Fruit fly (Drosophila melanogaster): ENCODE data around the gene CG15399.

The CG15399 gene

dm6 chr2L:2797186-2797585 is 25.6 kb upstream of the CG15399 start:
- TF ChIP-seq ewg (GFP tag; optimal IDR thresholded peaks at IDR 0.05): peak; percentile 38
- TF ChIP-seq Trl (optimal IDR thresholded peaks at IDR 0.05): peak; percentile 45 to 79
- TF ChIP-seq Trl (GFP tag; optimal IDR thresholded peaks at IDR 0.05): no peak
- TF ChIP-seq CG8089 (GFP tag; optimal IDR thresholded peaks at IDR 0.05): no peak
- TF ChIP-seq CG13894 (tag; optimal IDR thresholded peaks at IDR 0.05): peak; percentile 98

DNA sequence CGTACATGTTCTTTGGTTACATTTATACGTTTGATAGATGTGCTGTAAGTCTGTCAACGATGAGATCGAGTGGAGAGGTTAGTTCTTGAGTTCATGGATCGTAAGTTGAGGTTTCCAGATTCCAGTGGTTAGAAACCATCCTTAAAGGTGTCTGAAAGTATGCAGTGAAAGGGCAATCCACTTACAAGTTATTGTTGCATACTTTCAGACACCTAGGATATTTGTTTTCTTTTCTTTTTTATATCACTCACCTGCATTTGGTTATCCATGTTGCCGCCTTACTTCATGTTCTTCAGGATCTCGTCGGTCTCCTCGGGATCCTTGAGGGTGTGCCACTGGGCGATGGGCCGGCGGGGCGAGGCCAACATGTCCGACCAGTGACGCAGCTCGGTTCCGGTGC is 11.2 kb upstream of the CG15399 start:
- TF ChIP-seq CG8290 (GFP tag; optimal IDR thresholded peaks at IDR 0.05) (peak; percentile 97), CG8290 (tag; optimal IDR thresholded peaks at IDR 0.05) (peak in 1 of 2 experiments; percentile 91), CG17612 (GFP tag; IDR thresholded peaks at IDR 0.05) (peak; percentile 88), Blimp-1 (GFP tag; optimal IDR thresholded peaks at IDR 0.05) (no peak), vnd (GFP tag; IDR thresholded peaks at IDR 0.05; ENCODE audit: partially characterized antibody) (0 out of 3 replicates have a peak, but pooled peaks have one; percentile 18)

- TF ChIP-seq zfh1 (GFP tag; IDR thresholded peaks at IDR 0.05) (no peak), mld (GFP tag; IDR thresholded peaks at IDR 0.05; ENCODE audit: partially characterized antibody) (no peak), scrt (GFP tag; optimal IDR thresholded peaks at IDR 0.05) (peak; percentile 19), CG4424 (GFP tag; optimal IDR thresholded peaks at IDR 0.05) (peak; percentile 32), odd (GFP tag; optimal IDR thresholded peaks at IDR 0.05) (no peak), CG10274 (GFP tag; optimal IDR thresholded peaks at IDR 0.05) (no peak), CG3995 (GFP tag; optimal IDR thresholded peaks at IDR 0.05) (peak; percentile 80), gsb (GFP tag; IDR thresholded peaks at IDR 0.05) (no peak), CG8089 (GFP tag; optimal IDR thresholded peaks at IDR 0.05) (no peak), CG43689 (GFP tag; IDR thresholded peaks at IDR 0.05) (no peak), trh (GFP tag; optimal IDR thresholded peaks at IDR 0.05) (no peak), Bteb2 (GFP tag; optimal IDR thresholded peaks at IDR 0.05) (no peak), CG12219 (GFP tag; optimal IDR thresholded peaks at IDR 0.05) (no peak), fd102C (GFP tag; optimal IDR thresholded peaks at IDR 0.05) (no peak), ems (GFP tag; optimal IDR thresholded peaks at IDR 0.05) (peak; percentile 25), CG4707 (GFP tag; optimal IDR thresholded peaks at IDR 0.05) (no peak), CG9932 (GFP tag; IDR thresholded peaks at IDR 0.05) (peak; percentile 33; the same call in 1 of the 2 replicates), CG10462 (GFP tag; optimal IDR thresholded peaks at IDR 0.05) (no peak), Ssrp (tag; optimal IDR thresholded peaks at IDR 0.05) (no peak), CG6175 (GFP tag; IDR thresholded peaks at IDR 0.05) (no peak), pita (GFP tag; optimal IDR thresholded peaks at IDR 0.05) (no peak), hbn (GFP tag; IDR thresholded peaks at IDR 0.05; ENCODE audit: partially characterized antibody) (no peak), Spps (tag; optimal IDR thresholded peaks at IDR 0.05) (no peak), CG33557 (GFP tag; optimal IDR thresholded peaks at IDR 0.05) (no peak), wor (GFP tag; IDR thresholded peaks at IDR 0.05) (no peak), CG1603 (tag; optimal IDR thresholded peaks at IDR 0.05) (peak; percentile 66), Dp (GFP tag; optimal IDR thresholded peaks at IDR 0.05) (peak; percentile 41), Lim3 (GFP tag; IDR thresholded peaks at IDR 0.05) (no peak), CG42726 (GFP tag; IDR thresholded peaks at IDR 0.05; ENCODE audit: partially characterized antibody) (0 out of 2 replicates have a peak, but pooled peaks have one; percentile 42), CG3847 (GFP tag; IDR thresholded peaks at IDR 0.05) (peak; percentile 84), Doc3 (GFP tag; IDR thresholded peaks at IDR 0.05; ENCODE audit: partially characterized antibody) (no peak; the same call in 2 of the 3 replicates), CG12236 (GFP tag; optimal IDR thresholded peaks at IDR 0.05) (no peak), CG12071 (GFP tag; optimal IDR thresholded peaks at IDR 0.05) (no peak), CG17186 (GFP tag; optimal IDR thresholded peaks at IDR 0.05) (peak; percentile 45), CG17385 (GFP tag; optimal IDR thresholded peaks at IDR 0.05) (no peak), Trl (optimal IDR thresholded peaks at IDR 0.05) (no peak), Trl (GFP tag; optimal IDR thresholded peaks at IDR 0.05) (no peak), NC2α (GFP tag; optimal IDR thresholded peaks at IDR 0.05) (no peak), sr (GFP tag; IDR thresholded peaks at IDR 0.05) (no peak)
These were observed 1.9 kb downstream of the CG15399 start, which contains the start of the genes colt and HINT1 for dm6 chr2L:2769476-2770185. Gene colt, minus strand, starts transcription at chr2L:2770069. Gene HINT1, plus strand, starts transcription at chr2L:2770135.

Measured in whole organism, embryonic.